Fruit fly (Drosophila melanogaster): Measurements from ENCODE around the gene hth.

The hth gene

dm6 chr3R:10680825-10681681 lies 41.7 kb upstream of the hth start, which contains the start of gene Phyhd1 (continued):
- TF ChIP-seq zfh1 (GFP tag; IDR thresholded peaks at IDR 0.05), result peak; percentile 96
- peak; percentile 78 for TF ChIP-seq CG4707 (GFP tag; optimal IDR thresholded peaks at IDR 0.05)
- TF ChIP-seq CG6765 (GFP tag; optimal IDR thresholded peaks at IDR 0.05), result peak; percentile 79
- TF ChIP-seq mld (GFP tag; IDR thresholded peaks at IDR 0.05; ENCODE audit: partially characterized antibody), result no peak
- peak; percentile 96 for TF ChIP-seq CG33213 (GFP tag; optimal IDR thresholded peaks at IDR 0.05)
- peak; percentile 94 for TF ChIP-seq Six4 (GFP tag; optimal IDR thresholded peaks at IDR 0.05)
- peak; percentile 69 for TF ChIP-seq slou (GFP tag; optimal IDR thresholded peaks at IDR 0.05)
- TF ChIP-seq dmrt99B (tag; optimal IDR thresholded peaks at IDR 0.05), result peak; percentile 95
- peak; percentile 79 for TF ChIP-seq Fer2 (tag; optimal IDR thresholded peaks at IDR 0.05)
- peak; percentile 81 for TF ChIP-seq ac (GFP tag; optimal IDR thresholded peaks at IDR 0.05)
- peak; percentile 97 for TF ChIP-seq fd96Cb (tag; optimal IDR thresholded peaks at IDR 0.05)
- peak; percentile 34; the same call in 1 of the 2 replicates for TF ChIP-seq Dip2 (GFP tag; IDR thresholded peaks at IDR 0.05)
- TF ChIP-seq CG13624 (GFP tag; optimal IDR thresholded peaks at IDR 0.05), result peak; percentile 96
- TF ChIP-seq oc (tag; optimal IDR thresholded peaks at IDR 0.05), result peak; percentile 94
- TF ChIP-seq Ssrp (tag; optimal IDR thresholded peaks at IDR 0.05), result peak; percentile 91
- peak; percentile 97 for TF ChIP-seq gro (GFP tag; optimal IDR thresholded peaks at IDR 0.05)
- peak; percentile 64 for TF ChIP-seq Lhr (GFP tag; optimal IDR thresholded peaks at IDR 0.05)
- TF ChIP-seq Scr (GFP tag; IDR thresholded peaks at IDR 0.05; ENCODE audit: partially characterized antibody), result no peak
- peak; percentile 96 for TF ChIP-seq Xbp1 (GFP tag; optimal IDR thresholded peaks at IDR 0.05)
- TF ChIP-seq HmgD (GFP tag; optimal IDR thresholded peaks at IDR 0.05), result peak; percentile 95
- peak; percentile 79 for TF ChIP-seq CG14965 (GFP tag; optimal IDR thresholded peaks at IDR 0.05; ENCODE audit: borderline replicate concordance)
- TF ChIP-seq CG1233 (GFP tag; optimal IDR thresholded peaks at IDR 0.05), result peak; percentile 85
- no peak for TF ChIP-seq hth (optimal IDR thresholded peaks at IDR 0.05)
- peak; percentile 91 for TF ChIP-seq CG18619 (GFP tag; optimal IDR thresholded peaks at IDR 0.05)
- peak; percentile 84 for TF ChIP-seq ab (GFP tag; optimal IDR thresholded peaks at IDR 0.05)
- peak; percentile 96 for TF ChIP-seq HmgZ (tag; optimal IDR thresholded peaks at IDR 0.05)
- peak; percentile 88 for TF ChIP-seq CG15601 (tag; optimal IDR thresholded peaks at IDR 0.05)
- peak; percentile 97 for TF ChIP-seq vvl (GFP tag; IDR thresholded peaks at IDR 0.05)
- peak; percentile 86 for TF ChIP-seq ERR (GFP tag; optimal IDR thresholded peaks at IDR 0.05)
- TF ChIP-seq kah (GFP tag; optimal IDR thresholded peaks at IDR 0.05), result peak; percentile 63
- peak; percentile 48 for TF ChIP-seq MESR4 (GFP tag; optimal IDR thresholded peaks at IDR 0.05)
- TF ChIP-seq CG3995 (GFP tag; optimal IDR thresholded peaks at IDR 0.05), result peak; percentile 67
- TF ChIP-seq CG12299 (tag; optimal IDR thresholded peaks at IDR 0.05), result peak; percentile 93
- TF ChIP-seq Oaz (GFP tag; IDR thresholded peaks at IDR 0.05), result peak; percentile 89
- peak; percentile 97 for TF ChIP-seq CG10959 (GFP tag; IDR thresholded peaks at IDR 0.05)
- peak; percentile 89 for TF ChIP-seq gce (GFP tag; IDR thresholded peaks at IDR 0.05)
- TF ChIP-seq wdn (GFP tag; IDR thresholded peaks at IDR 0.05), result peak; percentile 96
- peak; percentile 93 for TF ChIP-seq CG3407 (GFP tag; optimal IDR thresholded peaks at IDR 0.05)
- peak; percentile 72 for TF ChIP-seq psq (GFP tag; optimal IDR thresholded peaks at IDR 0.05)
- TF ChIP-seq kni (GFP tag; optimal IDR thresholded peaks at IDR 0.05), result peak; percentile 48
- TF ChIP-seq D19A (tag; optimal IDR thresholded peaks at IDR 0.05), result peak; percentile 100
- TF ChIP-seq chn (GFP tag; optimal IDR thresholded peaks at IDR 0.05), result peak; percentile 95
- peak; percentile 94 for TF ChIP-seq CoRest (tag; optimal IDR thresholded peaks at IDR 0.05)
- peak; percentile 96 for TF ChIP-seq slbo (GFP tag; IDR thresholded peaks at IDR 0.05)
- peak; percentile 89 for TF ChIP-seq CG14710 (tag; optimal IDR thresholded peaks at IDR 0.05)
- TF ChIP-seq Ada2b (GFP tag; IDR thresholded peaks at IDR 0.05), result peak; percentile 97
- TF ChIP-seq peb (GFP tag; IDR thresholded peaks at IDR 0.05), result peak; percentile 83
- peak; percentile 90 for TF ChIP-seq CG7372 (GFP tag; IDR thresholded peaks at IDR 0.05)
- TF ChIP-seq CG11560 (tag; IDR thresholded peaks at IDR 0.05), result peak; percentile 82

Data from whole organism, embryonic.